Worm (Caenorhabditis elegans) whole organism, young adult: ENCODE data around the gene M151.1.

Experiments
- B0035.1 ChIP-seq: sonication (generic microtip); optimal IDR thresholded peaks from 2 replicates; lab custom pipeline; 2016; ENCODE audit warnings: missing genetic modification characterization, mild to moderate bottlenecking, missing compliant biosample characterization, missing genotype, missing genetic modification reagents
- C17E4.6 ChIP-seq: fragments of 200-800 bp; sonication (Bioruptor generic); IDR thresholded peaks from 2 replicates; pipeline ENCODE4 v1.3.6; 2022; ENCODE audit warnings: missing genetic modification reagents, missing genetic modification characterization, missing compliant biosample characterization
- F10E7.11 ChIP-seq: sonication (generic microtip); optimal IDR thresholded peaks from 2 replicates; lab custom pipeline; 2017; ENCODE audit warnings: mild to moderate bottlenecking, missing genetic modification characterization, moderate library complexity, missing compliant biosample characterization
- F49E8.2 ChIP-seq: sonication (generic microtip); optimal IDR thresholded peaks from 3 replicates; lab custom pipeline; 2017; ENCODE audit warnings: missing genetic modification characterization, mild to moderate bottlenecking, missing compliant biosample characterization, antibody characterized with exemption, moderate library complexity; ENCODE audit not compliant: insufficient read depth
- F52B5.7 ChIP-seq: sonication (generic microtip); optimal IDR thresholded peaks from 2 replicates; lab custom pipeline; 2016; ENCODE audit warnings: mild to moderate bottlenecking, missing genetic modification characterization, missing compliant biosample characterization
- K12H6.12 ChIP-seq: fragments of 200-800 bp; sonication (Bioruptor generic); optimal IDR thresholded peaks from 2 replicates; lab custom pipeline; 2018; ENCODE audit warnings: mild to moderate bottlenecking, missing genetic modification characterization, missing compliant biosample characterization
- T07F8.4 ChIP-seq: sonication (generic microtip); optimal IDR thresholded peaks from 2 replicates; lab custom pipeline; 2016; ENCODE audit warnings: mild to moderate bottlenecking, missing genetic modification characterization, moderate library complexity, missing compliant biosample characterization
- Y79H2A.3 ChIP-seq: fragments of 200-800 bp; sonication (Bioruptor generic); conservative IDR thresholded peaks from 2 replicates; pipeline ENCODE4 v1.3.6; 2022; ENCODE audit warnings: missing genetic modification reagents, missing genetic modification characterization, missing compliant biosample characterization
- Y95B8A.8 ChIP-seq: fragments of 200-800 bp; sonication (Bioruptor generic); IDR thresholded peaks from 2 replicates; pipeline ENCODE4 v1.3.6; 2022; ENCODE audit warnings: missing genetic modification reagents, missing genetic modification characterization, missing compliant biosample characterization
- akir-1 ChIP-seq: fragments of 200-800 bp; sonication (Bioruptor generic); optimal IDR thresholded peaks from 2 replicates; lab custom pipeline; 2018; ENCODE audit warnings: mild to moderate bottlenecking, missing genetic modification characterization, moderate library complexity, missing compliant biosample characterization
- aptf-2 ChIP-seq: fragments of 200-800 bp; sonication (Bioruptor generic); conservative IDR thresholded peaks from 2 replicates; pipeline ENCODE4 v1.3.6; 2022; ENCODE audit warnings: missing genetic modification reagents, missing genetic modification characterization, missing compliant biosample characterization
- atf-7 ChIP-seq: sonication (generic microtip); optimal IDR thresholded peaks from 2 replicates; lab custom pipeline; 2017; ENCODE audit warnings: mild to moderate bottlenecking, missing genetic modification characterization, missing compliant biosample characterization
- athp-1 ChIP-seq: sonication (generic microtip); optimal IDR thresholded peaks from 2 replicates; lab custom pipeline; 2017; ENCODE audit warnings: mild to moderate bottlenecking, missing genetic modification characterization, missing compliant biosample characterization
- bed-2 ChIP-seq: fragments of 200-800 bp; sonication (Bioruptor generic); IDR thresholded peaks from 2 replicates; pipeline ENCODE4 v1.3.6; 2022; ENCODE audit warnings: missing genetic modification reagents, missing genetic modification characterization, missing compliant biosample characterization
- ccch-3 ChIP-seq: fragments of 200-800 bp; sonication (Bioruptor generic); optimal IDR thresholded peaks from 2 replicates; lab custom pipeline; 2018; ENCODE audit warnings: mild to moderate bottlenecking, missing genetic modification characterization, missing compliant biosample characterization
- ceh-100 ChIP-seq: fragments of 200-800 bp; sonication (Bioruptor generic); IDR thresholded peaks from 2 replicates; pipeline ENCODE4 v1.3.6; 2022; ENCODE audit warnings: missing genetic modification reagents, missing genetic modification characterization, missing compliant biosample characterization
- ceh-58 ChIP-seq: fragments of 200-800 bp; sonication (Bioruptor generic); IDR thresholded peaks from 2 replicates; pipeline ENCODE4 v1.3.6; 2022; ENCODE audit warnings: missing genetic modification characterization, missing compliant biosample characterization
- ceh-79 ChIP-seq: sonication (generic microtip); optimal IDR thresholded peaks from 2 replicates; lab custom pipeline; 2017; ENCODE audit warnings: mild to moderate bottlenecking, missing genetic modification characterization, missing compliant biosample characterization
- dox-1 ChIP-seq: fragments of 200-800 bp; sonication (Bioruptor generic); IDR thresholded peaks from 2 replicates; pipeline ENCODE4 v1.3.6; 2022; ENCODE audit warnings: missing genetic modification reagents, missing genetic modification characterization, missing compliant biosample characterization
- dpff-1 ChIP-seq: sonication (generic microtip); optimal IDR thresholded peaks from 2 replicates; lab custom pipeline; 2017; ENCODE audit warnings: mild to moderate bottlenecking, missing genetic modification characterization, missing compliant biosample characterization
- dpl-1 ChIP-seq: fragments of 150-350 bp; optimal IDR thresholded peaks from 2 replicates; lab custom pipeline; 2014; ENCODE audit warnings: missing biosample characterization, missing genetic modification reagents, missing genetic modification characterization
- efl-1 ChIP-seq: fragments of 150-350 bp; optimal IDR thresholded peaks from 2 replicates; lab custom pipeline; 2014; ENCODE audit warnings: missing biosample characterization, missing genetic modification reagents, missing genetic modification characterization
- egl-44 ChIP-seq: fragments of 200-800 bp; sonication (Bioruptor generic); IDR thresholded peaks from 2 replicates; pipeline ENCODE4 v1.3.6; 2022; ENCODE audit warnings: missing genetic modification reagents, missing genetic modification characterization, missing compliant biosample characterization
- fkh-3 ChIP-seq: sonication (generic microtip); optimal IDR thresholded peaks from 2 replicates; lab custom pipeline; 2016; ENCODE audit warnings: mild to moderate bottlenecking, missing genetic modification characterization, missing compliant biosample characterization
- him-1 ChIP-seq: sonication (generic microtip); optimal IDR thresholded peaks from 2 replicates; lab custom pipeline; 2016; ENCODE audit warnings: missing genotype, missing genetic modification reagents, missing genetic modification characterization, missing compliant biosample characterization
- hmg-20 ChIP-seq: fragments of 200-800 bp; sonication (Bioruptor generic); IDR thresholded peaks from 2 replicates; pipeline ENCODE4 v1.3.6; 2022; ENCODE audit warnings: missing genetic modification reagents, missing genetic modification characterization, missing compliant biosample characterization
- hsf-1 ChIP-seq: fragments of 200-800 bp; sonication (Bioruptor generic); IDR thresholded peaks from 2 replicates; pipeline ENCODE4 v1.3.6; 2022; ENCODE audit warnings: missing genetic modification reagents, missing genetic modification characterization, missing compliant biosample characterization
- lin-40 ChIP-seq: sonication (generic microtip); optimal IDR thresholded peaks from 2 replicates; lab custom pipeline; 2016; ENCODE audit warnings: missing genetic modification characterization, mild to moderate bottlenecking, missing compliant biosample characterization, missing genotype, missing genetic modification reagents
- nfyb-1 ChIP-seq: fragments of 200-800 bp; sonication (Bioruptor generic); IDR thresholded peaks from 2 replicates; pipeline ENCODE4 v1.3.6; 2022; ENCODE audit warnings: missing genetic modification reagents, missing genetic modification characterization, missing compliant biosample characterization
- nhr-120 ChIP-seq: fragments of 200-800 bp; sonication (Bioruptor generic); IDR thresholded peaks from 2 replicates; pipeline ENCODE4 v1.3.6; 2022; ENCODE audit warnings: missing genetic modification characterization, missing compliant biosample characterization
- nhr-90 ChIP-seq: sonication (generic microtip); optimal IDR thresholded peaks from 2 replicates; lab custom pipeline; 2016; ENCODE audit warnings: missing genotype, mild to moderate bottlenecking, missing genetic modification characterization, missing compliant biosample characterization
- pha-4 ChIP-seq: fragments of 150-350 bp; sonication (generic microtip); optimal IDR thresholded peaks from 2 replicates; lab custom pipeline; 2014; ENCODE audit warnings: missing biosample characterization, missing genetic modification reagents, missing genetic modification characterization
- rec-8 ChIP-seq, 2 experiments: sonication (generic microtip); optimal IDR thresholded peaks; 2 replicates each; lab custom pipeline; 2016; ENCODE audit warnings: mild to moderate bottlenecking in 2 of 2, missing genetic modification characterization in 2 of 2, missing genetic modification reagents in 2 of 2, missing genotype in 2 of 2, missing biosample characterization in 1 of 2, missing compliant biosample characterization in 1 of 2, moderate library complexity in 1 of 2
- snpc-3.4 ChIP-seq: sonication (generic microtip); optimal IDR thresholded peaks from 2 replicates; lab custom pipeline; 2017; ENCODE audit warnings: missing genetic modification characterization, mild to moderate bottlenecking, missing compliant biosample characterization, antibody characterized with exemption, moderate library complexity, missing genotype, missing genetic modification reagents
- somi-1 ChIP-seq: fragments of 200-800 bp; sonication (Bioruptor generic); optimal IDR thresholded peaks from 2 replicates; lab custom pipeline; 2018; ENCODE audit warnings: mild to moderate bottlenecking, missing genetic modification characterization, missing compliant biosample characterization
- sptf-2 ChIP-seq: fragments of 200-800 bp; sonication (Bioruptor generic); optimal IDR thresholded peaks from 2 replicates; lab custom pipeline; 2018; ENCODE audit warnings: mild to moderate bottlenecking, missing genetic modification characterization, missing compliant biosample characterization
- tbp1 ChIP-seq: fragments of 200-800 bp; sonication (Bioruptor generic); optimal IDR thresholded peaks from 2 replicates; lab custom pipeline; 2018; ENCODE audit warnings: mild to moderate bottlenecking, missing genetic modification characterization, missing compliant biosample characterization
- unc-62 ChIP-seq: fragments of 150-350 bp; optimal IDR thresholded peaks from 2 replicates; lab custom pipeline; 2014; ENCODE audit warnings: missing biosample characterization, missing genetic modification reagents, missing genetic modification characterization
- xnd-1 ChIP-seq: sonication (generic microtip); optimal IDR thresholded peaks from 2 replicates; lab custom pipeline; 2016; ENCODE audit warnings: missing genotype, missing genetic modification reagents, missing genetic modification characterization, missing compliant biosample characterization
- zfh-2 ChIP-seq: fragments of 200-800 bp; sonication (Bioruptor generic); conservative IDR thresholded peaks from 2 replicates; pipeline ENCODE4 v1.3.6; 2022; ENCODE audit warnings: missing genetic modification reagents, missing genetic modification characterization, missing compliant biosample characterization
- ztf-18 ChIP-seq: sonication (generic microtip); optimal IDR thresholded peaks from 2 replicates; lab custom pipeline; 2016; ENCODE audit warnings: missing genotype, mild to moderate bottlenecking, missing genetic modification characterization, missing compliant biosample characterization
- ztf-22 ChIP-seq: fragments of 200-800 bp; sonication (Bioruptor generic); optimal IDR thresholded peaks from 2 replicates; lab custom pipeline; 2018; ENCODE audit warnings: mild to moderate bottlenecking, missing genetic modification characterization, moderate library complexity, missing compliant biosample characterization
- ztf-26 ChIP-seq: sonication (generic microtip); optimal IDR thresholded peaks from 2 replicates; lab custom pipeline; 2017; ENCODE audit warnings: missing genetic modification characterization, missing compliant biosample characterization
- ztf-28 ChIP-seq: fragments of 200-800 bp; sonication (Bioruptor generic); IDR thresholded peaks from 2 replicates; pipeline ENCODE4 v1.3.6; 2022; ENCODE audit warnings: missing genetic modification reagents, missing genetic modification characterization, missing compliant biosample characterization

The M151.1 gene

DNA sequence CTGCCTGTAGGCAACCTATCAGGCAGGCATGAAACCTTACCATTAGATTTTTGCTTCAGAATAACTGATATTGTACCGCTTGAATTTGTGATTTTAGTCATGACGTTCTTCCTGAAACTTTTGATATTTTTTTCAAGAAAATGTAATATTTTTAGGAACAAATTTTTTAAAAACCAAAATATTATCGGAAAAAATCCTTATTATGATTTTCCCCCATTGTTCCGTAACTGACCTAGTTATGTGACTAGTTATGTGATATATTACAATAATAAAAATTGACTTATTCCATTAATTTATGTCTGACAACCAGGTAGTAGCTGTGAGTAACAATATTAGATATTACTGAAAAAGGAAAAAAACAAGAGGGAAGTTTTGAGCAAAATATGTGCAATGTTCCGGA is 29.7 kb downstream of the M151.1 start, which contains the start of gene srx-98:
TSS of gene srx-98 (minus strand) at position 101 of the 400 bp plus-strand sequence.
- TF ChIP-seq nhr-90 (tag; lab: Kevin White, UChicago) (no peak), zfh-2 (GFP tag; lab: Robert Waterston, UW) (no peak), ztf-22 (GFP tag; lab: Kevin White, UChicago) (no peak), snpc-3.4 (tag; lab: Kevin White, UChicago) (no peak), ceh-100 (GFP tag; lab: Robert Waterston, UW) (no peak), ccch-3 (GFP tag; lab: Kevin White, UChicago) (no peak), nfyb-1 (GFP tag; lab: Robert Waterston, UW) (no peak), him-1 (tag; lab: Kevin White, UChicago) (no peak), rec-8 (tag; optimal IDR thresholded peaks at IDR 0.05; lab: Kevin White, UChicago) (no peak), sptf-2 (GFP tag; lab: Kevin White, UChicago) (no peak), tbp1 (no peak)
- TF ChIP-seq, all 124 proteins: peak for 0

DNA sequence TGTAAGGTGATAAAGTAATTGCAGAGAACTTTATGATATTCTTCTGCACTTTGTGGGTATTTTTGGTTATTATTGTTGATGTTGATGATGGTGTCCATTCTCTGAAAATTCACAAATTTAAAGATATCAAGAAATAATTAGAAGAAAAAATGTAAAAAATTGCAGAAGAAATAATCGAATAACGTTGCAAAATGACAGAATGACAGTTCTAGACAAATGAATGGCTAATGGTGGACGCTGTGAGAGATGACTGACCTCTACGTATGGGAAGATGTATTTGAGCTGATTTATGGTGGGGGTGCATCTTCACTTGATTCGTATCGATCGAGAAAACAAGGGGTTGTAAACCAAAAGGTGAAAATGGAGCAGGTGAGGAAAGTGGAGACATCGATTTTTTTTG is 32.2 kb downstream of the M151.1 start, which contains the start of gene sea-1:
TSS of gene sea-1 (minus strand) at position 101 of the 400 bp plus-strand sequence.
- TF ChIP-seq akir-1, result no peak
- TF ChIP-seq dpff-1 (tag; lab: Kevin White, UChicago), result no peak
- TF ChIP-seq xnd-1 (tag; lab: Kevin White, UChicago), result no peak

DNA sequence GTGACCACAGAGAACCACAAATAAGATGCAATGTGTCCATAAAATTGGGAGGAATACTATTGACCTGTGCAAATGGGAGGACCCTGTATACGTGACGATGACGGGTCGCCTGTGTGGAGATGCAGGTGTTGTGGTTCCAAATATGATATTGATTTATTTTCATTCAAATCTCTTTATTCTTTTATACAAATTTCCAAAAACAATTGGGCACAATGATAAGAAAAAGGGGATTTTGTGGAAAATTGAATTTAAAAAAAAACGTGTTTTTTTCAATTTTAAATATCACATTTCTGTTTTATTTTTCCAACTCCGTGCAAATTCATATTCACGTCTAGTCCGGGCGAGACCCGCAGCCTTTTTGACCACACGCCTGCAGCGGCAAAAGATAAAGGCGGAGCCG is 33.9 kb downstream of the M151.1 start, which contains the start of gene F19B10.2:
TSS of gene F19B10.2 (plus strand) at position 301 of the 400 bp plus-strand sequence.
- TF ChIP-seq sptf-2 (GFP tag; lab: Kevin White, UChicago) (no peak), atf-7 (tag; lab: Kevin White, UChicago) (no peak), dpff-1 (tag; lab: Kevin White, UChicago) (no peak), nhr-120 (no peak), Y79H2A.3 (GFP tag; lab: Robert Waterston, UW) (no peak), B0035.1 (no peak), rec-8 (tag; optimal IDR thresholded peaks at IDR 0.05; lab: Kevin White, UChicago) (no peak), F52B5.7 (tag; lab: Kevin White, UChicago) (no peak), C17E4.6 (GFP tag; lab: Robert Waterston, UW) (no peak), athp-1 (no peak), unc-62 (GFP tag; lab: Kevin White, UChicago) (no peak), hsf-1 (GFP tag; lab: Robert Waterston, UW) (no peak), Y95B8A.8 (GFP tag; lab: Robert Waterston, UW) (no peak)

DNA sequence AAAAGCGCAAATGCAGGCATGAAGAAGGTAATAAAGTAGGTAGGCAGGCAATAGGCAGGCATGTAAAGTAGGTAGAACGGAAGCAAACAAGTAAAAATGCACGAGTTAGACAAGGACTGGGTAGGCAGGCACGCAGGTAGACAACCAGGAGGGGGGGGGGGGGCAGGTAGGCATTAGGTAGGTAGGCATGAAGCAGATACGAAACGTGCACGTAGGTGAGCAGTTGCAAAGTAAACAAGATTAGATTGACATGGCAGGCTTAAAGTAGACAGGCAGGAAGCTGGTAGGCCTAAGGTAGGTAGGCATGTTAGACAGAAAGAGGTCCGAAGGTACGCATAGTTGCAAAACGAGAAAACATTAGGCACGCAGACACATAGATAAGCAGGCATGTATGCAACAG is 37.7 kb downstream of the M151.1 start:
- TF ChIP-seq aptf-2 (GFP tag; lab: Robert Waterston, UW) (no peak), F49E8.2 (no peak), fkh-3 (no peak), ceh-58 (GFP tag; lab: Robert Waterston, UW) (no peak), ceh-79 (no peak), ztf-18 (tag; lab: Kevin White, UChicago) (no peak)

DNA sequence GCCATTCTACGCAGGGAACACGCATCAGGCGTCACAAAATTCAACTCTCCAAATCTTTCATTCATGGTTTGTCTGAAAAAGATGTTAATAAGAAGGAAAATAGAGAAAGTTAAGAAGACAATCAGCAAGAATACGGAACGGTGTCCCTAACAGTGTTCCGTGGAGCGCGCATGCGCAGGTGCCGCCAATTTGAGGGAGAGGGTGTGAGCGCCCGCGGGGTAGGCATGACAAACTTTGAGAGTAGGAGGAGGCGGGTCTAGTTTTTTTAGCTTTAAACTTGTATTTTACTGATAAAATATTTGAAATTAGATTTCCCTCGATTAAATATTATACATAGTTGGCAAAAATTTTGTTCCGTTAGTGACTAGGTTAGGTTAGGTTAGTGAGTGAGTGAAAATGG is 39.1 kb downstream of the M151.1 start:
- TF ChIP-seq T07F8.4 (no peak), xnd-1 (tag; lab: Kevin White, UChicago) (peak; percentile 34), hmg-20 (GFP tag; lab: Robert Waterston, UW) (no peak), efl-1 (GFP tag; lab: Kevin White, UChicago) (peak; percentile 75), pha-4 (tag; lab: Kevin White, UChicago) (no peak), bed-2 (GFP tag; lab: Robert Waterston, UW) (no peak), somi-1 (GFP tag; lab: Kevin White, UChicago) (no peak), F10E7.11 (tag; lab: Kevin White, UChicago) (no peak), egl-44 (GFP tag; lab: Robert Waterston, UW) (no peak), K12H6.12 (tag; lab: Kevin White, UChicago) (no peak), dpff-1 (tag; lab: Kevin White, UChicago) (no peak), lin-40 (no peak), dpl-1 (GFP tag; lab: Kevin White, UChicago) (peak; percentile 34), dox-1 (GFP tag; lab: Robert Waterston, UW) (no peak), ztf-28 (GFP tag; lab: Robert Waterston, UW) (no peak), ztf-26 (tag; lab: Kevin White, UChicago) (no peak)
